Fruit fly (Drosophila melanogaster): ENCODE results near the gene ScpX.

DNA sequence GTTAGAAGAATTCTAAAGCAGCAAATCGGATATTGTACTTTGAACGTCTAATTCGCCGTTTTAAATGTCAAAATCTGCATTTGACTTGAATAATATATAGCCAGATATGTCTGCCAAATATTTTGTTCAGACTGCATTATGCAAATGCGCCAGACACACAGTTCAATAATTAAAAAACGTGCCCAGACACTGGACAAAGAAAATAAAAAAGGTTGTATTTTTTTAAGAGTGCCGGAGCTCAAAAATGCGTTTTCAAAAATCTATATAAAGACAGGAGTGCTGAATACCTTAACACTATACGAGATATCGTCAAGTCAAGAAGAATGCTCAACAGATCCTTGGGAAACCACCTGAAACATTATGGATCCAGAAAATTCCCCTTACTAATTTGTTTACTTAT, 18.7 kb upstream of the ScpX start, which contains the start of the genes CG17325 and CG42305:
- TF ChIP-seq psq (GFP tag; optimal IDR thresholded peaks at IDR 0.05) (no peak), lola (GFP tag; optimal IDR thresholded peaks at IDR 0.05) (no peak), Jra (GFP tag; optimal IDR thresholded peaks at IDR 0.05) (no peak), h (GFP tag; optimal IDR thresholded peaks at IDR 0.05) (no peak), Hr78 (GFP tag; optimal IDR thresholded peaks at IDR 0.05) (no peak), N (GFP tag; optimal IDR thresholded peaks at IDR 0.05) (no peak), sage (GFP tag; optimal IDR thresholded peaks at IDR 0.05) (no peak)

Data from whole organism, wandering third instar larva.